Worm (Caenorhabditis elegans) whole organism, L4 larva: ENCODE measurements around the gene W03C9.1.

Experiments used
- F10B5.3 ChIP-seq: sonication (generic microtip); optimal IDR thresholded peaks from 2 replicates; lab custom pipeline; 2016; ENCODE audit warnings: mild to moderate bottlenecking, missing genetic modification characterization, missing compliant biosample characterization
- T20F7.1 ChIP-seq: fragments of 200-800 bp; sonication (Bioruptor generic); optimal IDR thresholded peaks from 2 replicates; lab custom pipeline; 2018; ENCODE audit warnings: mild to moderate bottlenecking, missing genetic modification characterization, missing compliant biosample characterization
- Y105C5A.15 ChIP-seq: fragments of 200-800 bp; sonication (Bioruptor generic); IDR thresholded peaks from 2 replicates; pipeline ENCODE4 v1.3.6; 2022; ENCODE audit warnings: missing genetic modification characterization, missing compliant biosample characterization
- Y75B8A.6 ChIP-seq: fragments of 200-800 bp; sonication (Bioruptor generic); IDR thresholded peaks from 2 replicates; pipeline ENCODE4 v1.3.6; 2022; ENCODE audit warnings: missing genetic modification reagents, missing genetic modification characterization, missing compliant biosample characterization
- ZK337.2 ChIP-seq: fragments of 200-800 bp; sonication (Bioruptor generic); IDR thresholded peaks from 2 replicates; pipeline ENCODE4 v1.3.6; 2022; ENCODE audit warnings: missing genetic modification reagents, missing genetic modification characterization, missing compliant biosample characterization
- aha-1 ChIP-seq: fragments of 150-350 bp; peaks from one replicate; lab custom pipeline; 2014; ENCODE audit warnings: missing biosample characterization, missing genetic modification characterization
- aly-2 ChIP-seq: sonication (generic microtip); optimal IDR thresholded peaks from 2 replicates; lab custom pipeline; 2018; ENCODE audit warnings: missing biosample characterization, missing genetic modification characterization
- arid-1 ChIP-seq: fragments of 200-800 bp; sonication (Bioruptor generic); conservative IDR thresholded peaks from 2 replicates; pipeline ENCODE4 v1.3.6; 2022; ENCODE audit warnings: missing genetic modification reagents, missing genetic modification characterization, missing compliant biosample characterization
- ceh-28 ChIP-seq: fragments of 150-350 bp; optimal IDR thresholded peaks from 2 replicates; lab custom pipeline; 2014; ENCODE audit warnings: missing biosample characterization, missing genetic modification reagents, missing genetic modification characterization
- ceh-32 ChIP-seq: sonication (generic microtip); optimal IDR thresholded peaks from 2 replicates; lab custom pipeline; 2016; ENCODE audit warnings: mild to moderate bottlenecking, missing genetic modification characterization, missing compliant biosample characterization; ENCODE audit not compliant: poor library complexity
- ceh-62 ChIP-seq: sonication (generic microtip); optimal IDR thresholded peaks from 2 replicates; lab custom pipeline; 2017; ENCODE audit warnings: missing biosample characterization, missing genetic modification characterization
- ces-1 ChIP-seq: fragments of 150-350 bp; sonication (generic microtip); optimal IDR thresholded peaks from 4 replicates; lab custom pipeline; 2014; ENCODE audit warnings: missing biosample characterization, missing genetic modification reagents, missing genetic modification characterization
- ctbp-1 ChIP-seq: fragments of 200-800 bp; sonication (Bioruptor generic); IDR thresholded peaks from 2 replicates; pipeline ENCODE4 v1.3.6; 2022; ENCODE audit warnings: missing genetic modification reagents, missing genetic modification characterization, missing compliant biosample characterization
- daf-12 ChIP-seq: fragments of 150-350 bp; optimal IDR thresholded peaks from 2 replicates; lab custom pipeline; 2014; ENCODE audit warnings: missing biosample characterization, missing genetic modification reagents, missing genetic modification characterization
- daf-16 ChIP-seq, 3 experiments: sonication (generic microtip); optimal IDR thresholded peaks; 2 replicates each; lab custom pipeline; 2016 to 2017; ENCODE audit warnings: missing genetic modification characterization in 3 of 3, missing genetic modification reagents in 3 of 3, mild to moderate bottlenecking in 2 of 3, missing compliant biosample characterization in 2 of 3, missing biosample characterization in 1 of 3, moderate library complexity in 1 of 3
- daf-19 ChIP-seq: fragments of 200-800 bp; sonication (Bioruptor generic); conservative IDR thresholded peaks from 2 replicates; pipeline ENCODE4 v1.3.6; 2022; ENCODE audit warnings: missing genetic modification characterization, missing compliant biosample characterization
- daf-8 ChIP-seq: fragments of 200-800 bp; sonication (Bioruptor generic); IDR thresholded peaks from 2 replicates; pipeline ENCODE4 v1.3.6; 2022; ENCODE audit warnings: missing genetic modification characterization, missing compliant biosample characterization
- dpl-1 ChIP-seq: fragments of 150-350 bp; optimal IDR thresholded peaks from 2 replicates; lab custom pipeline; 2014; ENCODE audit warnings: missing biosample characterization, missing genetic modification reagents, missing genetic modification characterization
- dve-1 ChIP-seq: sonication (generic microtip); optimal IDR thresholded peaks from 2 replicates; lab custom pipeline; 2017; ENCODE audit warnings: antibody characterized with exemption, mild to moderate bottlenecking, missing genetic modification characterization, missing compliant biosample characterization; ENCODE audit not compliant: insufficient read depth
- fkh-10 ChIP-seq: fragments of 150-350 bp; optimal IDR thresholded peaks from 2 replicates; lab custom pipeline; 2014; ENCODE audit warnings: missing biosample characterization, missing genetic modification reagents, missing genetic modification characterization
- fos-1 ChIP-seq: fragments of 150-350 bp; optimal IDR thresholded peaks from 2 replicates; lab custom pipeline; 2014; ENCODE audit warnings: missing biosample characterization, missing genetic modification characterization
- hlh-11 ChIP-seq: fragments of 200-800 bp; sonication (Bioruptor generic); optimal IDR thresholded peaks from 2 replicates; lab custom pipeline; 2018; ENCODE audit warnings: mild to moderate bottlenecking, missing genetic modification characterization, missing compliant biosample characterization
- jun-1 ChIP-seq: fragments of 150-350 bp; optimal IDR thresholded peaks from 2 replicates; lab custom pipeline; 2014; ENCODE audit warnings: missing biosample characterization, missing genetic modification reagents, missing genetic modification characterization
- lin-1 ChIP-seq: fragments of 200-800 bp; sonication (Bioruptor generic); IDR thresholded peaks from 2 replicates; pipeline ENCODE4 v1.3.6; 2022; ENCODE audit warnings: missing genetic modification reagents, missing genetic modification characterization, missing compliant biosample characterization
- lin-29 ChIP-seq: fragments of 200-800 bp; sonication (Bioruptor generic); IDR thresholded peaks from 2 replicates; pipeline ENCODE4 v1.3.6; 2022; ENCODE audit warnings: missing genetic modification reagents, missing genetic modification characterization, missing compliant biosample characterization
- lir-3 ChIP-seq: sonication (generic microtip); optimal IDR thresholded peaks from 2 replicates; lab custom pipeline; 2016; ENCODE audit warnings: mild to moderate bottlenecking, missing genetic modification characterization, missing compliant biosample characterization
- madf-9 ChIP-seq: fragments of 200-800 bp; sonication (Bioruptor generic); conservative IDR thresholded peaks from 2 replicates; pipeline ENCODE4 v1.3.6; 2022; ENCODE audit warnings: missing genetic modification reagents, missing genetic modification characterization, missing compliant biosample characterization
- mdl-1 ChIP-seq, 2 experiments: fragments of 150-350 bp in 1 of 2; sonication (generic microtip) in 1 of 2; optimal IDR thresholded peaks; 2 replicates each; lab custom pipeline; 2014 to 2017; ENCODE audit warnings: missing biosample characterization in 2 of 2, missing genetic modification characterization in 2 of 2
- mdt-29 ChIP-seq: fragments of 200-800 bp; sonication (Bioruptor generic); IDR thresholded peaks from 2 replicates; pipeline ENCODE4 v1.3.6; 2022; ENCODE audit warnings: missing genetic modification reagents, missing genetic modification characterization, missing compliant biosample characterization
- mxl-2 ChIP-seq: fragments of 200-800 bp; sonication (Bioruptor generic); conservative IDR thresholded peaks from 2 replicates; pipeline ENCODE4 v1.3.6; 2022; ENCODE audit warnings: missing genetic modification reagents, missing genetic modification characterization, missing compliant biosample characterization
- nhr-11 ChIP-seq: fragments of 150-350 bp; optimal IDR thresholded peaks from 2 replicates; lab custom pipeline; 2014; ENCODE audit warnings: missing biosample characterization, missing genetic modification characterization
- nhr-237 ChIP-seq: sonication (generic microtip); optimal IDR thresholded peaks from 2 replicates; lab custom pipeline; 2017; ENCODE audit warnings: missing biosample characterization, missing genetic modification characterization
- nhr-28 ChIP-seq: fragments of 150-350 bp; optimal IDR thresholded peaks from 2 replicates; lab custom pipeline; 2014; ENCODE audit warnings: missing biosample characterization, missing genetic modification characterization
- nhr-48 ChIP-seq: sonication (generic microtip); optimal IDR thresholded peaks from 2 replicates; lab custom pipeline; 2016; ENCODE audit warnings: mild to moderate bottlenecking, missing genetic modification characterization, missing compliant biosample characterization
- nhr-76 ChIP-seq: fragments of 150-350 bp; optimal IDR thresholded peaks from 2 replicates; lab custom pipeline; 2014; ENCODE audit warnings: missing biosample characterization, missing genetic modification characterization
- nhr-77 ChIP-seq: fragments of 150-350 bp; optimal IDR thresholded peaks from 2 replicates; lab custom pipeline; 2014; ENCODE audit warnings: missing biosample characterization, missing genetic modification characterization
- pha-4 ChIP-seq, 2 experiments: fragments of 150-350 bp in 1 of 2; fragments of 200-800 bp in 1 of 2; sonication (Bioruptor generic) in 1 of 2; IDR thresholded peaks in 1 of 2; optimal IDR thresholded peaks in 1 of 2; 2 replicates each; pipeline versions ENCODE4 v1.3.6 to Lab custom; 2014 to 2022; ENCODE audit warnings: missing genetic modification characterization in 2 of 2, missing genetic modification reagents in 2 of 2, missing biosample characterization in 1 of 2, missing compliant biosample characterization in 1 of 2
- php-3 ChIP-seq: fragments of 200-800 bp; sonication (Bioruptor generic); IDR thresholded peaks from 2 replicates; pipeline ENCODE4 v1.3.6; 2022; ENCODE audit warnings: missing genetic modification reagents, missing genetic modification characterization, missing compliant biosample characterization
- saeg-2 ChIP-seq: fragments of 200-800 bp; sonication (Bioruptor generic); IDR thresholded peaks from 2 replicates; pipeline ENCODE4 v1.3.6; 2022; ENCODE audit warnings: missing genetic modification reagents, missing genetic modification characterization, missing compliant biosample characterization
- set-16 ChIP-seq: fragments of 200-800 bp; sonication (Bioruptor generic); IDR thresholded peaks from 2 replicates; pipeline ENCODE4 v1.3.6; 2022; ENCODE audit warnings: missing genetic modification reagents, missing genetic modification characterization, missing compliant biosample characterization
- snpc-4 ChIP-seq: fragments of 150-350 bp; optimal IDR thresholded peaks from 2 replicates; lab custom pipeline; 2014; ENCODE audit warnings: missing biosample characterization, missing genetic modification characterization
- tra-1 ChIP-seq: fragments of 200-800 bp; sonication (Bioruptor generic); IDR thresholded peaks from 2 replicates; pipeline ENCODE4 v1.3.6; 2022; ENCODE audit warnings: missing genetic modification reagents, missing genetic modification characterization, missing compliant biosample characterization
- unc-130 ChIP-seq: sonication (generic microtip); optimal IDR thresholded peaks from 2 replicates; lab custom pipeline; 2016; ENCODE audit warnings: missing genetic modification reagents, missing genetic modification characterization, missing compliant biosample characterization
- unc-39 ChIP-seq: sonication (generic microtip); optimal IDR thresholded peaks from 2 replicates; lab custom pipeline; 2017; ENCODE audit warnings: missing biosample characterization, missing genetic modification characterization
- vab-7 ChIP-seq: fragments of 200-800 bp; sonication (Bioruptor generic); IDR thresholded peaks from 2 replicates; pipeline ENCODE4 v1.3.6; 2022; ENCODE audit warnings: missing genetic modification reagents, missing genetic modification characterization, missing compliant biosample characterization
- zfp-3 ChIP-seq: fragments of 200-800 bp; sonication (Bioruptor generic); conservative IDR thresholded peaks from 2 replicates; pipeline ENCODE4 v1.3.6; 2022; ENCODE audit warnings: missing genetic modification reagents, missing genetic modification characterization, missing compliant biosample characterization

W03C9.1 gene

DNA sequence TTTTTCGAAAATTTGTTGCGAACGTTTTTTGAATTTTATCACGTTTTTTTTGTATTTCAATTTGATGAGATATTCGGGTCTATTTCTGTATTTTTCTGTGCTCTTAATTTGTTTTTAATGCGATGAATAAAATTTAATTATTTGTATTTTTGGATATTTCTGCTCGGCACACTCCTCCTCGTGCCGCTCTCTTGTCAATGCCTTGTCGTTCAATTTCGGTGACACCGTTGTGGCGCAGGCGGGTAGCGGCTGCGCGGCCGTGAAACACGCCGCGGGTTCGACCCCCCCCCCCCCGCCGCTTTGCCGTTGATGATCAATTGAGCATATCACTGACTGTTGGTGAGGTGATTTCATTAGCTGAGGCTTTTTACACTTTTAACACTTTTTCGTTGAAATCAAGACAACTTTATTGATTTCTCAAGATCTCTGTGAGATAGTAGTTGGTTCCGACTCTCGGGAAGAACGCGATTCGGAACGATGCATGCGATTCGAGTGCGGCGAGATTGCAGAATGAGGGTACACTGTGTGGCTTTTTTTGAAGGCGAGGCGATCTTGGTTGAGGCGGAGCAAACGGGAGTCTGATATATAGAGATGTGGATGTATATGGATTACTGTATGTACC is 1.2 kb downstream of the W03C9.1 start (continued):
- TF ChIP-seq madf-9 (peak; percentile 96), nhr-77 (tag; lab: Kevin White, UChicago) (peak; percentile 16), nhr-237 (tag; lab: Kevin White, UChicago) (no peak), daf-19 (GFP tag; lab: Robert Waterston, UW) (no peak), ctbp-1 (GFP tag; lab: Robert Waterston, UW) (peak; percentile 97), snpc-4 (no peak), ces-1 (no peak), unc-39 (tag; lab: Kevin White, UChicago) (no peak), Y75B8A.6 (peak; percentile 97), nhr-48 (tag; lab: Kevin White, UChicago) (peak; percentile 84), daf-12 (tag; lab: Kevin White, UChicago) (no peak), ceh-62 (no peak), mdt-29 (GFP tag; lab: Robert Waterston, UW) (peak; percentile 88), mdl-1 (tag; optimal IDR thresholded peaks at IDR 0.05; lab: Kevin White, UChicago) (peak in 1 of 2 experiments; percentile 22), fos-1 (no peak), pha-4 (GFP tag; IDR thresholded peaks at IDR 0.05; lab: Robert Waterston, UW) (peak; percentile 99), pha-4 (tag; optimal IDR thresholded peaks at IDR 0.05; lab: Kevin White, UChicago) (no peak), lin-29 (GFP tag; lab: Robert Waterston, UW) (peak; percentile 85)

DNA sequence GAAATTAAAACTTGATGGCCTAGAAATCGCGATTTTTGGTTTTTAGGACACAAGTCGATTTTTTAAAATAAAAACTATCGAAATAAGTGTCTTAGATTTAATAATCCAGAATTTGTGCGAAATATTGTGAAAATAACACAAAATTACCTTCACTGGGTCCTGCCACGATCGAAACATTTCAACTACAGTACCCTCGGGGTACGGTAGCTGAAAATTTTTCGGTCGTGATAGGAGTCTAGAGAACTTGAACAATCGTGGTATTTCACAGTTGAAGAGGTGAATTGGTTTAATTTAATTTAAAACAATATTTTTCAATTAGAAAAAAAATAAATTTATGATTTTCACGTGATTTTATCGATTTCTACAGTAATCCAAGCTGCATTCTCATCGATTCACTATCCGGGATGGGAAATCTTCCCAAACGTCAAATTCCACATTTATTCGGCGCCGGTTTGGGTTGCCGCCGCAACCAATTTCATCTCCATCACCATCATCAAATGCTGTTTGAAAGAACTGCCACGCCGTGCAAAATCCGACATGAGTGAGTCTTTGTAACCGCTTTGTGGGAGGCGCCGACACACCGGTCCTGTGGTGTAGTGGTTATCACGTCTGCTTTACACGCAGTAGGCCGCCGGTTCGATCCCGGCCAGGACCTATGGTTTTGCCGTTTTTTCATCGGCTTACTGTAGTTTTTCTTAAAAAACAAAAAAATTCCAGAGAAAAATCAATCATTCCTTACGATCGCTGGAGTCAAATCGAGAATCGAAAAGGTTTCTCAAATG is 2.9 kb downstream of the W03C9.1 start:
- TF ChIP-seq dve-1 (tag; lab: Kevin White, UChicago) (peak; percentile 39), lir-3 (tag; lab: Kevin White, UChicago) (peak; percentile 19), daf-12 (tag; lab: Kevin White, UChicago) (no peak), mxl-2 (no peak), jun-1 (tag; lab: Kevin White, UChicago) (no peak), ceh-62 (no peak), php-3 (GFP tag; lab: Robert Waterston, UW) (peak; percentile 46; the same call in 1 of the 2 replicates), hlh-11 (tag; lab: Kevin White, UChicago) (peak; percentile 63), arid-1 (GFP tag; lab: Robert Waterston, UW) (0 out of 2 replicates have a peak, but pooled peaks have one; percentile 34), lin-29 (GFP tag; lab: Robert Waterston, UW) (no peak), unc-39 (tag; lab: Kevin White, UChicago) (no peak), tra-1 (GFP tag; lab: Robert Waterston, UW) (no peak), ZK337.2 (GFP tag; lab: Robert Waterston, UW) (0 out of 2 replicates have a peak, but pooled peaks have one; percentile 38), saeg-2 (GFP tag; lab: Robert Waterston, UW) (no peak), zfp-3 (GFP tag; lab: Robert Waterston, UW) (no peak), set-16 (GFP tag; lab: Robert Waterston, UW) (no peak), daf-16 (GFP tag; optimal IDR thresholded peaks at IDR 0.05; lab: Kevin White, UChicago) (no peak), daf-16 (tag; optimal IDR thresholded peaks at IDR 0.05; lab: Kevin White, UChicago) (peak; percentile 41), dpl-1 (peak; percentile 33), daf-8 (GFP tag; lab: Robert Waterston, UW) (no peak), aly-2 (no peak), pha-4 (GFP tag; IDR thresholded peaks at IDR 0.05; lab: Robert Waterston, UW) (peak; percentile 45; the same call in 1 of the 2 replicates), pha-4 (tag; optimal IDR thresholded peaks at IDR 0.05; lab: Kevin White, UChicago) (no peak), T20F7.1 (GFP tag; lab: Kevin White, UChicago) (no peak), unc-130 (GFP tag; lab: Kevin White, UChicago) (peak; percentile 12), Y105C5A.15 (GFP tag; lab: Robert Waterston, UW) (no peak), ceh-32 (no peak), F10B5.3 (no peak), fkh-10 (GFP tag; lab: Kevin White, UChicago) (peak; percentile 49), aha-1 (peak; percentile 73), nhr-11 (no peak), nhr-76 (tag; lab: Kevin White, UChicago) (no peak), lin-1 (no peak), ceh-28 (tag; lab: Kevin White, UChicago) (no peak), nhr-28 (tag; lab: Kevin White, UChicago) (peak; percentile 1), vab-7 (0 out of 2 replicates have a peak, but pooled peaks have one; percentile 47)
